Worm (Caenorhabditis elegans) whole organism, late embryonic: ENCODE results near the gene trpp-11.

Experiments used
- C08G9.2 ChIP-seq: sonication (generic microtip); optimal IDR thresholded peaks from 2 replicates; lab custom pipeline; 2016; ENCODE audit warnings: mild to moderate bottlenecking, missing genetic modification characterization, moderate library complexity, missing compliant biosample characterization
- F13H6.1 ChIP-seq: sonication (generic microtip); optimal IDR thresholded peaks from 2 replicates; lab custom pipeline; 2016; ENCODE audit warnings: missing genetic modification characterization, missing compliant biosample characterization
- K02D7.2 ChIP-seq: sonication (generic microtip); optimal IDR thresholded peaks from 2 replicates; lab custom pipeline; 2017; ENCODE audit warnings: mild to moderate bottlenecking, missing genetic modification characterization, missing compliant biosample characterization
- T23F11.4 ChIP-seq: fragments of 200-800 bp; sonication (Bioruptor generic); optimal IDR thresholded peaks from 2 replicates; lab custom pipeline; 2018; ENCODE audit warnings: mild to moderate bottlenecking, missing genetic modification characterization, missing compliant biosample characterization
- ahr-1 ChIP-seq: sonication (generic microtip); optimal IDR thresholded peaks from 2 replicates; lab custom pipeline; 2016; ENCODE audit warnings: missing genetic modification characterization, missing compliant biosample characterization
- ama-1 ChIP-seq: fragments of 150-350 bp; optimal IDR thresholded peaks from 2 replicates; lab custom pipeline; 2014
- ceh-14 ChIP-seq: sonication (generic microtip); optimal IDR thresholded peaks from 2 replicates; lab custom pipeline; 2016; ENCODE audit warnings: missing genotype, missing genetic modification characterization, missing compliant biosample characterization
- ceh-18 ChIP-seq: sonication (generic microtip); optimal IDR thresholded peaks from 2 replicates; lab custom pipeline; 2016; ENCODE audit warnings: missing genetic modification characterization, missing compliant biosample characterization
- ceh-24 ChIP-seq: sonication (generic microtip); optimal IDR thresholded peaks from 2 replicates; lab custom pipeline; 2016; ENCODE audit warnings: mild to moderate bottlenecking, missing genetic modification characterization, missing compliant biosample characterization
- ceh-45 ChIP-seq: fragments of 200-800 bp; sonication (Bioruptor generic); IDR thresholded peaks from 2 replicates; pipeline ENCODE4 v1.3.6; 2022; ENCODE audit warnings: missing genetic modification reagents, missing genetic modification characterization, missing compliant biosample characterization
- ceh-6 ChIP-seq: fragments of 200-800 bp; sonication (Bioruptor generic); optimal IDR thresholded peaks from 2 replicates; lab custom pipeline; 2018; ENCODE audit warnings: mild to moderate bottlenecking, missing genetic modification characterization, missing compliant biosample characterization
- dmd-4 ChIP-seq: sonication (generic microtip); optimal IDR thresholded peaks from 2 replicates; lab custom pipeline; 2016; ENCODE audit warnings: borderline replicate concordance, missing genetic modification characterization, missing compliant biosample characterization
- elt-4 ChIP-seq: sonication (generic microtip); optimal IDR thresholded peaks from 2 replicates; lab custom pipeline; 2016; ENCODE audit warnings: missing genetic modification characterization, missing compliant biosample characterization
- ets-4 ChIP-seq: sonication (generic microtip); optimal IDR thresholded peaks from 2 replicates; lab custom pipeline; 2016; ENCODE audit warnings: missing genetic modification characterization, missing compliant biosample characterization
- fkh-10 ChIP-seq: fragments of 150-350 bp; optimal IDR thresholded peaks from 2 replicates; lab custom pipeline; 2014; ENCODE audit warnings: missing biosample characterization, missing genetic modification reagents, missing genetic modification characterization
- gmeb-2 ChIP-seq: sonication (generic microtip); optimal IDR thresholded peaks from 2 replicates; lab custom pipeline; 2016; ENCODE audit warnings: missing genetic modification characterization, inconsistent platforms, missing compliant biosample characterization
- hlh-13 ChIP-seq: fragments of 200-800 bp; sonication (Bioruptor generic); optimal IDR thresholded peaks from 2 replicates; lab custom pipeline; 2018; ENCODE audit warnings: mild to moderate bottlenecking, missing genetic modification characterization, missing compliant biosample characterization
- hlh-15 ChIP-seq: sonication (generic microtip); optimal IDR thresholded peaks from 2 replicates; lab custom pipeline; 2016; ENCODE audit warnings: missing genetic modification characterization, missing compliant biosample characterization
- hlh-30 ChIP-seq: sonication (generic microtip); optimal IDR thresholded peaks from 2 replicates; lab custom pipeline; 2017; ENCODE audit warnings: antibody characterized with exemption, missing genetic modification characterization, missing compliant biosample characterization; ENCODE audit not compliant: insufficient read depth
- lin-11 ChIP-seq: fragments of 200-800 bp; sonication (Bioruptor generic); optimal IDR thresholded peaks from 2 replicates; lab custom pipeline; 2018; ENCODE audit warnings: mild to moderate bottlenecking, missing genetic modification characterization, missing compliant biosample characterization
- madf-2 ChIP-seq: sonication (generic microtip); optimal IDR thresholded peaks from 2 replicates; lab custom pipeline; 2017; ENCODE audit warnings: missing genetic modification characterization, missing compliant biosample characterization
- mec-3 ChIP-seq: sonication (generic microtip); optimal IDR thresholded peaks from 2 replicates; lab custom pipeline; 2016; ENCODE audit warnings: borderline replicate concordance, missing genetic modification characterization, missing compliant biosample characterization
- nhr-11 ChIP-seq: fragments of 150-350 bp; optimal IDR thresholded peaks from 2 replicates; lab custom pipeline; 2014; ENCODE audit warnings: missing biosample characterization, missing genetic modification characterization
- nhr-232 ChIP-seq: sonication (generic microtip); optimal IDR thresholded peaks from 2 replicates; lab custom pipeline; 2016; ENCODE audit warnings: missing genetic modification characterization, missing compliant biosample characterization
- odd-2 ChIP-seq: sonication (generic microtip); optimal IDR thresholded peaks from 2 replicates; lab custom pipeline; 2017; ENCODE audit warnings: antibody characterized with exemption, mild to moderate bottlenecking, missing genetic modification characterization, missing compliant biosample characterization
- pag-3 ChIP-seq: sonication (generic microtip); optimal IDR thresholded peaks from 2 replicates; lab custom pipeline; 2016; ENCODE audit warnings: missing compliant biosample characterization, missing genetic modification characterization, borderline replicate concordance
- pat-9 ChIP-seq: fragments of 200-800 bp; sonication (Bioruptor generic); optimal IDR thresholded peaks from 2 replicates; lab custom pipeline; 2018; ENCODE audit warnings: mild to moderate bottlenecking, missing genetic modification characterization, moderate library complexity, missing compliant biosample characterization
- pha-4 ChIP-seq: fragments of 150-350 bp; optimal IDR thresholded peaks from 2 replicates; lab custom pipeline; 2018; ENCODE audit warnings: missing biosample characterization, missing genetic modification reagents, missing genetic modification characterization
- pqm-1 ChIP-seq: sonication (generic microtip); optimal IDR thresholded peaks from 2 replicates; lab custom pipeline; 2016; ENCODE audit warnings: missing genetic modification characterization, missing compliant biosample characterization
- pros-1 ChIP-seq: fragments of 150-350 bp; optimal IDR thresholded peaks from 2 replicates; lab custom pipeline; 2014; ENCODE audit warnings: missing biosample characterization, missing genetic modification reagents, missing genetic modification characterization
- ref-2 ChIP-seq: sonication (generic microtip); optimal IDR thresholded peaks from 2 replicates; lab custom pipeline; 2016; ENCODE audit warnings: missing genetic modification characterization, missing compliant biosample characterization
- rnt-1 ChIP-seq: sonication (generic microtip); optimal IDR thresholded peaks from 2 replicates; lab custom pipeline; 2016; ENCODE audit warnings: missing genetic modification characterization, missing compliant biosample characterization
- sdc-2 ChIP-seq: sonication (generic microtip); optimal IDR thresholded peaks from 2 replicates; lab custom pipeline; 2016; ENCODE audit warnings: missing genotype, missing genetic modification characterization, missing compliant biosample characterization
- sox-2 ChIP-seq: fragments of 200-800 bp; sonication (Bioruptor generic); IDR thresholded peaks from 2 replicates; pipeline ENCODE4 v1.3.6; 2022; ENCODE audit warnings: missing genetic modification reagents, missing genetic modification characterization, missing compliant biosample characterization
- syd-9 ChIP-seq: sonication (generic microtip); optimal IDR thresholded peaks from 2 replicates; lab custom pipeline; 2016; ENCODE audit warnings: mild to moderate bottlenecking, missing genetic modification characterization, moderate library complexity, missing compliant biosample characterization
- ttx-3 ChIP-seq: sonication (generic microtip); optimal IDR thresholded peaks from 2 replicates; lab custom pipeline; 2016; ENCODE audit warnings: missing genetic modification reagents, missing genetic modification characterization, missing compliant biosample characterization
- unc-55 ChIP-seq: sonication (generic microtip); optimal IDR thresholded peaks from 2 replicates; lab custom pipeline; 2017; ENCODE audit warnings: missing biosample characterization, missing genetic modification reagents, missing genetic modification characterization

Gene trpp-11

DNA sequence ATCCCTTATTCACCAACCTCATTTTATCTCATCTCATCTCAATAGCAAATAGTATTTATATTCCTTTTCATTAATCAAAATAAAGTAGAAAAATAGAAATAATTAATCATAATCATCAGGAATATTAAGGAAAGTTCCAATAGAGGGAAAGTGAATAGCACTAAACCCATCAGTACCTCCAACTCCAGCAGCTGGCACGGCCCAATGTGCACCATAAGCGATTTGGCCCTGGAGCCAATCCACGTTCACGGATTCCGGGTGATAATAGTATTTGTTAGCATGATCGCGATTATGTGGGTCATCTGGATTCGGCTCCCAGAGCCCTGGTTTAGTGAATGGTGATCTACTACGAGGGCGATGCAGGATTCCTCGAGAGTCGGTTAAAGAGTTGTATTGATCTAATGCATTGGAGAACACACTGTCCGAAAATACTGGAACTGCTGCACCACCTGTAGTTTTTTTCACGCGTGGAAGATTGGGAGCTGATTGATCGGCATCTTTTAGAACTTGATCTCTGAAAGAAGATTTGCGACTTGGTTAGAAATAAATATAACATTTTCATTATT, 40.9 kb downstream of the trpp-11 start (continued):
- no peak for TF ChIP-seq ceh-14 (tag; lab: Kevin White, UChicago)
- TF ChIP-seq dmd-4 = no peak
- peak; percentile 91 for TF ChIP-seq madf-2 (tag; lab: Kevin White, UChicago)
- peak; percentile 70 for TF ChIP-seq ceh-45
- TF ChIP-seq ama-1 (lab: Kevin White, UChicago) = peak; percentile 95
- TF ChIP-seq F13H6.1 (tag; lab: Kevin White, UChicago) = peak; percentile 13
- no peak for TF ChIP-seq odd-2 (tag; lab: Kevin White, UChicago)
- TF ChIP-seq nhr-11 (tag; lab: Kevin White, UChicago) = peak; percentile 49
- peak; percentile 57 for TF ChIP-seq lin-11 (tag; lab: Kevin White, UChicago)
- TF ChIP-seq pha-4 = no peak
- TF ChIP-seq K02D7.2 (tag; lab: Kevin White, UChicago) = peak; percentile 52
- no peak for TF ChIP-seq ahr-1 (tag; lab: Kevin White, UChicago)
- TF ChIP-seq hlh-13 = no peak
- no peak for TF ChIP-seq pat-9 (tag; lab: Kevin White, UChicago)
- TF ChIP-seq ttx-3 (tag; lab: Kevin White, UChicago) = no peak
- peak; percentile 28 for TF ChIP-seq fkh-10 (GFP tag; lab: Kevin White, UChicago)
- no peak for TF ChIP-seq elt-4
- no peak for TF ChIP-seq pqm-1 (tag; lab: Kevin White, UChicago)
- TF ChIP-seq T23F11.4 (GFP tag; lab: Kevin White, UChicago) = peak; percentile 81

DNA sequence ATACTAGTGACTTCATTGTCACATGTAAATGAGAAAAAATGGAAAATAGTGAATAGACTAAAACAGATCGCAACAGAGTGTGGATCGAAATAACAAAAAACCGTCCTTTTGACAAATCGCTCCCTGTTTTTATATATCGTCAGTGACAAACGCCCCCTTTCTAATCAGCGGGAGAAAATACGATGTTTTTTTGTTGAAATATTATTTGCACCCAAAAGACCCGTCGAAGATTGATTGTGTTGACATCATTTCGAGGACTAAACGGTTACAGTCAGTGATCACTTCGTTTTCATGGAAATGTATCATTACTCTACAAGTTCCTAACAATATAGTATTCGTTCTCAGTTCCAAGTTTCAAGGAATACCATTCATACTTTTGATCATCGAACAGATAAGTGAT, 44.6 kb downstream of the trpp-11 start, which contains the start of gene dos-3:
Gene dos-3 (minus strand): TSS at position 101 of the 400 bp plus-strand sequence.
- TF ChIP-seq ceh-45 = no peak
- no peak for TF ChIP-seq rnt-1 (tag; lab: Kevin White, UChicago)
- no peak for TF ChIP-seq ets-4
- no peak for TF ChIP-seq pat-9 (tag; lab: Kevin White, UChicago)
- TF ChIP-seq C08G9.2 (tag; lab: Kevin White, UChicago) = no peak
- TF ChIP-seq sox-2 (GFP tag; lab: Robert Waterston, UW) = no peak
- no peak for TF ChIP-seq ref-2 (tag; lab: Kevin White, UChicago)
- TF ChIP-seq lin-11 (tag; lab: Kevin White, UChicago) = no peak
- no peak for TF ChIP-seq mec-3
- TF ChIP-seq T23F11.4 (GFP tag; lab: Kevin White, UChicago) = no peak
- TF ChIP-seq ttx-3 (tag; lab: Kevin White, UChicago) = no peak

ce11 chrIII:841177-841576, 46.2 kb downstream of the trpp-11 start, which contains the start of gene K02F3.9:
TSS of gene K02F3.9 (minus strand) at chrIII:841366.
- TF ChIP-seq gmeb-2 (tag; lab: Kevin White, UChicago) = no peak

DNA sequence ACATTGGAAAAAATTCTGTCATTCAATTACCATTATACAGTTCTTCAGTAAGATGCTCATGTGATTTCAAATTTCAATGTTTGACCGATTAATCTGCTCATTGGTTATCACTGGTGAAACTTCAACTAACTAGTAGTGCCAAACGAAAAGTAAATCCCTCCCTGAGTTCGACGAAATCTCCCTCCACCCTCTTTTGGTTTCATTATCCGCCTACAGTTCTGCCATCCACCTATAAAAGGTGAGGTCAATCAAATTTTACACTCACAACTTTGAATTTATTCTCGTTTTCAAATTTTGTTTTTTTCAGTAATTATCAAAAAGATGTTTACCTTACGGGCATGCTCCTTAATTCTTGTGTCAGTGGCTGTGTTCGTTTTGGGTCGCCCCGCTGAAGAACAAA, 47.7 kb downstream of the trpp-11 start, which contains the start of gene far-8:
Gene far-8 (plus strand): TSS at position 301 of the 400 bp plus-strand sequence.
- no peak for TF ChIP-seq sdc-2 (tag; lab: Kevin White, UChicago)
- TF ChIP-seq unc-55 (GFP tag; lab: Kevin White, UChicago) = no peak
- TF ChIP-seq fkh-10 (GFP tag; lab: Kevin White, UChicago) = no peak
- TF ChIP-seq pros-1 (tag; lab: Kevin White, UChicago) = no peak
- TF ChIP-seq hlh-15 = no peak
- no peak for TF ChIP-seq elt-4
- TF ChIP-seq ttx-3 (tag; lab: Kevin White, UChicago) = no peak
- TF ChIP-seq nhr-232 (tag; lab: Kevin White, UChicago) = no peak
- TF ChIP-seq syd-9 (tag; lab: Kevin White, UChicago) = no peak
- no peak for TF ChIP-seq pag-3 (tag; lab: Kevin White, UChicago)
- TF ChIP-seq hlh-30 (tag; lab: Kevin White, UChicago) = no peak
- no peak for TF ChIP-seq C08G9.2 (tag; lab: Kevin White, UChicago)
- TF ChIP-seq ceh-24 (tag; lab: Kevin White, UChicago) = no peak
- TF ChIP-seq ceh-6 (GFP tag; lab: Kevin White, UChicago) = no peak
- TF ChIP-seq ceh-18 (tag; lab: Kevin White, UChicago) = no peak
